Worm (Caenorhabditis elegans): ENCODE measurements around the gene arx-4.

Gene arx-4

ce11 chrIII:831961-832360 is 30.1 kb upstream of the arx-4 start, which contains the start of gene ceeh-1:
TSS of gene ceeh-1 (minus strand) at chrIII:832277.
- TF ChIP-seq attf-6 (GFP tag; IDR thresholded peaks at IDR 0.05) (no peak), ceh-79 (tag; optimal IDR thresholded peaks at IDR 0.05) (no peak), cebp-2 (GFP tag; IDR thresholded peaks at IDR 0.05) (no peak), tbx-9 (tag; optimal IDR thresholded peaks at IDR 0.05; ENCODE audit: borderline replicate concordance) (no peak), Y67H2A.10 (GFP tag; conservative IDR thresholded peaks at IDR 0.05) (no peak), cebp-1 (GFP tag; IDR thresholded peaks at IDR 0.05) (no peak), cebp-1 (tag; optimal IDR thresholded peaks at IDR 0.05) (peak; percentile 7), fkh-3 (tag; optimal IDR thresholded peaks at IDR 0.05) (no peak), dpff-1 (tag; optimal IDR thresholded peaks at IDR 0.05) (no peak), B0336.3 (GFP tag; IDR thresholded peaks at IDR 0.05) (0 out of 2 replicates have a peak, but pooled peaks have one; percentile 13), lsl-1 (GFP tag; optimal IDR thresholded peaks at IDR 0.05) (no peak), hlh-12 (tag; optimal IDR thresholded peaks at IDR 0.05) (no peak), nhr-80 (tag; optimal IDR thresholded peaks at IDR 0.05) (peak; percentile 20)

ce11 chrIII:832855-833504 is 29.1 kb upstream of the arx-4 start, which contains the start of gene zip-2:
TSS of gene zip-2 (plus strand) at chrIII:832982.
- TF ChIP-seq lir-1 (GFP tag; conservative IDR thresholded peaks at IDR 0.05) (no peak), bed-2 (GFP tag; IDR thresholded peaks at IDR 0.05) (no peak), lin-26 (GFP tag; IDR thresholded peaks at IDR 0.05) (no peak), ekl-4 (GFP tag; IDR thresholded peaks at IDR 0.05) (no peak), hlh-12 (tag; optimal IDR thresholded peaks at IDR 0.05) (no peak), nhr-90 (tag; optimal IDR thresholded peaks at IDR 0.05) (no peak), ZK185.1 (tag; optimal IDR thresholded peaks at IDR 0.05; ENCODE audit: poor library complexity, severe bottlenecking) (no peak), attf-6 (GFP tag; IDR thresholded peaks at IDR 0.05) (no peak), xnd-1 (tag; optimal IDR thresholded peaks at IDR 0.05) (no peak), ceh-27 (GFP tag; optimal IDR thresholded peaks at IDR 0.05) (no peak), ama-1 (optimal IDR thresholded peaks at IDR 0.05) (no peak), ama-1 (GFP tag; optimal IDR thresholded peaks at IDR 0.05) (no peak), K12H6.12 (tag; optimal IDR thresholded peaks at IDR 0.05) (no peak), pbrm-1 (GFP tag; IDR thresholded peaks at IDR 0.05) (no peak), B0035.1 (tag; optimal IDR thresholded peaks at IDR 0.05) (no peak), snpc-1.1 (tag; optimal IDR thresholded peaks at IDR 0.05; ENCODE audit: insufficient read depth) (no peak), T26A5.8 (tag; optimal IDR thresholded peaks at IDR 0.05) (no peak), nhr-80 (tag; optimal IDR thresholded peaks at IDR 0.05) (peak; percentile 91), F57C9.4 (tag; optimal IDR thresholded peaks at IDR 0.05) (no peak), lin-40 (tag; optimal IDR thresholded peaks at IDR 0.05) (no peak), dpl-1 (GFP tag; optimal IDR thresholded peaks at IDR 0.05) (no peak), snpc-3.4 (tag; optimal IDR thresholded peaks at IDR 0.05) (no peak), madf-10 (tag; optimal IDR thresholded peaks at IDR 0.05) (peak; percentile 27), cebp-1 (GFP tag; IDR thresholded peaks at IDR 0.05) (peak; percentile 29; the same call in 1 of the 2 replicates), cebp-1 (tag; optimal IDR thresholded peaks at IDR 0.05) (peak; percentile 71), gei-17 (GFP tag; optimal IDR thresholded peaks at IDR 0.05) (no peak), nhr-120 (GFP tag; IDR thresholded peaks at IDR 0.05) (no peak), ztf-3 (GFP tag; optimal IDR thresholded peaks at IDR 0.05) (no peak), lin-54 (GFP tag; optimal IDR thresholded peaks at IDR 0.05) (no peak), F57A8.1 (GFP tag; optimal IDR thresholded peaks at IDR 0.05) (no peak), F10E7.11 (tag; optimal IDR thresholded peaks at IDR 0.05) (no peak), ets-4 (GFP tag; optimal IDR thresholded peaks at IDR 0.05) (no peak), F37B4.10 (GFP tag; IDR thresholded peaks at IDR 0.05) (no peak), ztf-28 (GFP tag; IDR thresholded peaks at IDR 0.05) (no peak), ceh-91 (GFP tag; IDR thresholded peaks at IDR 0.05) (no peak), sptf-2 (GFP tag; optimal IDR thresholded peaks at IDR 0.05) (no peak), tbp1 (GFP tag; optimal IDR thresholded peaks at IDR 0.05) (peak; percentile 13), lin-35 (GFP tag; optimal IDR thresholded peaks at IDR 0.05) (no peak), let-607 (tag; optimal IDR thresholded peaks at IDR 0.05) (no peak)
